ENCODE assay signal across 5 fruit fly cellular contexts in the genomic region with DNA sequence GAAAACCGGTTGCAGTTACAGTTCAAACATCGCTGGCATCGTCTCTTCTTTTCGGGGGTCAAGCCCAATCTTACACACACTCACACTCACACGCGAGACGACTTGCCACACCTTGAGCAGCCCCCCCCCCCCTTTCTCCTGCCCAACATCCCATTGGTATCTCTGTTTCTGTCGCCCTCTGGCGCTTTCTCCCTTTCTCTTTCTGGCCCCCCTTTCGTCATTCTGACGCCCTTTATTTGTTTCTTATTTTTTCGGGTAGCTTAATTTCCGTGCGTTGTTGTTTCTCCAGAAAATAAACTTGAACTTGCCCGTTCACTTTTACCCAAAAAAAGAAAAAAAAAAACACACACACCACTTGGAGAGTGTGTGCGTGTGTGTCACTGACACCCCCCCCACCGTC.
TF ChIP-seq lines count a peak whose summit lies in the region.

No protein-coding gene starts in this region.

- TF ChIP-seq CTCF in whole organism, embryonic (GFP tag; optimal IDR thresholded peaks at IDR 0.05; lab: Kevin White, UChicago) = no peak

TF ChIP-seq in whole organism, 6 proteins besides CTCF, POLR2A, EP300 and RAD21:
- peak; percentile 30 for TF ChIP-seq Dll (optimal IDR thresholded peaks at IDR 0.05; lab: Kevin White, UChicago)
- TF ChIP-seq EcR (GFP tag; optimal IDR thresholded peaks at IDR 0.05; lab: Kevin White, UChicago) = no peak
TF ChIP-seq in whole organism: peak in this region for 1.

TF ChIP-seq in whole organism, embryonic, 481 proteins besides CTCF, POLR2A, EP300 and RAD21 (continues in another document):
- TF ChIP-seq CG15601 (tag; optimal IDR thresholded peaks at IDR 0.05; lab: Kevin White, UChicago) = peak; percentile 11
- peak; percentile 25; the same call in 1 of the 2 replicates for TF ChIP-seq CG4360 (GFP tag; IDR thresholded peaks at IDR 0.05; lab: Robert Waterston, UW)
- TF ChIP-seq bsh (GFP tag; optimal IDR thresholded peaks at IDR 0.05; lab: Kevin White, UChicago) = peak in 1 of 2 experiments; percentile 7
- no peak for TF ChIP-seq CG10654 (GFP tag; optimal IDR thresholded peaks at IDR 0.05; lab: Kevin White, UChicago)
- TF ChIP-seq tup (GFP tag; optimal IDR thresholded peaks at IDR 0.05; lab: Kevin White, UChicago) = no peak
- peak; percentile 83 for TF ChIP-seq crol (GFP tag; IDR thresholded peaks at IDR 0.05; lab: Robert Waterston, UW)
- TF ChIP-seq Blimp-1 (GFP tag; optimal IDR thresholded peaks at IDR 0.05; lab: Kevin White, UChicago) = peak; percentile 98
- peak; percentile 42; the same call in 1 of the 2 replicates for TF ChIP-seq CG32772 (GFP tag; IDR thresholded peaks at IDR 0.05; lab: Robert Waterston, UW)
- TF ChIP-seq Sox100B (GFP tag; optimal IDR thresholded peaks at IDR 0.05; lab: Kevin White, UChicago) = no peak
- TF ChIP-seq CG10431 (GFP tag; optimal IDR thresholded peaks at IDR 0.05; lab: Kevin White, UChicago) = peak; percentile 49
- no peak for TF ChIP-seq Hr3 (GFP tag; optimal IDR thresholded peaks at IDR 0.05; lab: Kevin White, UChicago)
- peak; percentile 8 for TF ChIP-seq twi (tag; optimal IDR thresholded peaks at IDR 0.05; lab: Kevin White, UChicago)
- TF ChIP-seq mirr (GFP tag; optimal IDR thresholded peaks at IDR 0.05; lab: Kevin White, UChicago) = no peak
- peak; percentile 23 for TF ChIP-seq Deaf1 (tag; optimal IDR thresholded peaks at IDR 0.05; lab: Kevin White, UChicago)
- peak; percentile 94 for TF ChIP-seq sqz (GFP tag; optimal IDR thresholded peaks at IDR 0.05; lab: Kevin White, UChicago)
- TF ChIP-seq CG33557 (GFP tag; optimal IDR thresholded peaks at IDR 0.05; lab: Kevin White, UChicago) = peak; percentile 51
- peak; percentile 81 for TF ChIP-seq pros (GFP tag; optimal IDR thresholded peaks at IDR 0.05; lab: Kevin White, UChicago)
- no peak for TF ChIP-seq CG30020 (tag; optimal IDR thresholded peaks at IDR 0.05; lab: Kevin White, UChicago)
- TF ChIP-seq abd-A (tag; optimal IDR thresholded peaks at IDR 0.05; lab: Kevin White, UChicago) = peak; percentile 37
- 0 out of 3 replicates have a peak, but pooled peaks have one; percentile 30 for TF ChIP-seq ken (GFP tag; IDR thresholded peaks at IDR 0.05; lab: Robert Waterston, UW)

TF ChIP-seq in whole organism, prepupa, 60 proteins besides CTCF, POLR2A, EP300 and RAD21:
- TF ChIP-seq achi (GFP tag; optimal IDR thresholded peaks at IDR 0.05; lab: Kevin White, UChicago) (no peak), vri (GFP tag; optimal IDR thresholded peaks at IDR 0.05; lab: Kevin White, UChicago) (no peak), topi (GFP tag; optimal IDR thresholded peaks at IDR 0.05; lab: Kevin White, UChicago) (peak; percentile 14), Eip75B (GFP tag; optimal IDR thresholded peaks at IDR 0.05; lab: Kevin White, UChicago) (peak; percentile 15), svp (GFP tag; lab: Kevin White, UChicago) (peak; percentile 80), Blimp-1 (GFP tag; optimal IDR thresholded peaks at IDR 0.05; lab: Kevin White, UChicago) (peak; percentile 99), Met (GFP tag; optimal IDR thresholded peaks at IDR 0.05; lab: Kevin White, UChicago) (peak; percentile 39), CG6854 (GFP tag; optimal IDR thresholded peaks at IDR 0.05; lab: Kevin White, UChicago) (peak; percentile 72), Eip78C (GFP tag; lab: Kevin White, UChicago) (peak; percentile 31)

TF ChIP-seq in whole organism, pupa, 21 proteins besides CTCF, POLR2A, EP300 and RAD21:
- TF ChIP-seq CG12605 (GFP tag; IDR thresholded peaks at IDR 0.05; lab: Robert Waterston, UW) = no peak
- no peak for TF ChIP-seq gl (tag; optimal IDR thresholded peaks at IDR 0.05; lab: Kevin White, UChicago)
- peak; percentile 55 for TF ChIP-seq Snoo (tag; optimal IDR thresholded peaks at IDR 0.05; lab: Kevin White, UChicago)

TF ChIP-seq in whole organism, wandering third instar larva, 38 proteins besides CTCF, POLR2A, EP300 and RAD21:
- TF ChIP-seq pan (optimal IDR thresholded peaks at IDR 0.05; lab: Kevin White, UChicago) = no peak
- peak; percentile 40 for TF ChIP-seq psq (GFP tag; optimal IDR thresholded peaks at IDR 0.05; lab: Kevin White, UChicago)
- TF ChIP-seq sage (GFP tag; optimal IDR thresholded peaks at IDR 0.05; lab: Kevin White, UChicago) = peak; percentile 25
